Worm (Caenorhabditis elegans) whole organism, late embryonic: ENCODE data around the gene pap-2.

ENCODE experiments used
- C38D4.7 ChIP-seq: fragments of 200-800 bp; sonication (Bioruptor generic); optimal IDR thresholded peaks from 2 replicates; lab custom pipeline; 2018; ENCODE audit warnings: mild to moderate bottlenecking, missing genetic modification characterization, moderate library complexity, missing compliant biosample characterization
- K02D7.2 ChIP-seq: sonication (generic microtip); optimal IDR thresholded peaks from 2 replicates; lab custom pipeline; 2017; ENCODE audit warnings: mild to moderate bottlenecking, missing genetic modification characterization, missing compliant biosample characterization
- K09A11.1 ChIP-seq: sonication (generic microtip); optimal IDR thresholded peaks from 2 replicates; lab custom pipeline; 2017; ENCODE audit warnings: antibody characterized with exemption, mild to moderate bottlenecking, missing genetic modification characterization, missing compliant biosample characterization; ENCODE audit not compliant: insufficient read depth
- Y22D7AL.16 ChIP-seq: sonication (generic microtip); optimal IDR thresholded peaks from 2 replicates; lab custom pipeline; 2016; ENCODE audit warnings: missing genetic modification characterization, missing compliant biosample characterization
- ama-1 ChIP-seq: fragments of 150-350 bp; optimal IDR thresholded peaks from 2 replicates; lab custom pipeline; 2014
- ceh-18 ChIP-seq: sonication (generic microtip); optimal IDR thresholded peaks from 2 replicates; lab custom pipeline; 2016; ENCODE audit warnings: missing genetic modification characterization, missing compliant biosample characterization
- ceh-22 ChIP-seq: sonication (generic microtip); optimal IDR thresholded peaks from 2 replicates; lab custom pipeline; 2017; ENCODE audit warnings: missing biosample characterization, missing genetic modification characterization
- ceh-24 ChIP-seq: sonication (generic microtip); optimal IDR thresholded peaks from 2 replicates; lab custom pipeline; 2016; ENCODE audit warnings: mild to moderate bottlenecking, missing genetic modification characterization, missing compliant biosample characterization
- ceh-30 ChIP-seq: fragments of 150-350 bp; optimal IDR thresholded peaks from 2 replicates; lab custom pipeline; 2014; ENCODE audit warnings: missing biosample characterization, missing genetic modification characterization
- ceh-31 ChIP-seq: sonication (generic microtip); optimal IDR thresholded peaks from 2 replicates; lab custom pipeline; 2016; ENCODE audit warnings: missing genetic modification characterization, missing compliant biosample characterization
- ceh-34 ChIP-seq: sonication (generic microtip); optimal IDR thresholded peaks from 2 replicates; lab custom pipeline; 2016; ENCODE audit warnings: mild to moderate bottlenecking, missing genetic modification characterization, missing compliant biosample characterization
- ceh-48 ChIP-seq: sonication (generic microtip); optimal IDR thresholded peaks from 2 replicates; lab custom pipeline; 2016; ENCODE audit warnings: missing genetic modification characterization, inconsistent platforms, missing compliant biosample characterization
- ceh-9 ChIP-seq: sonication (generic microtip); optimal IDR thresholded peaks from 2 replicates; lab custom pipeline; 2016; ENCODE audit warnings: mild to moderate bottlenecking, missing genetic modification characterization, inconsistent platforms, missing compliant biosample characterization
- elt-2 ChIP-seq: sonication (generic microtip); optimal IDR thresholded peaks from 2 replicates; lab custom pipeline; 2016; ENCODE audit warnings: missing genetic modification reagents, missing genetic modification characterization, missing compliant biosample characterization
- elt-4 ChIP-seq: sonication (generic microtip); optimal IDR thresholded peaks from 2 replicates; lab custom pipeline; 2016; ENCODE audit warnings: missing genetic modification characterization, missing compliant biosample characterization
- ets-4 ChIP-seq: sonication (generic microtip); optimal IDR thresholded peaks from 2 replicates; lab custom pipeline; 2016; ENCODE audit warnings: missing genetic modification characterization, missing compliant biosample characterization
- fax-1 ChIP-seq: sonication (generic microtip); optimal IDR thresholded peaks from 2 replicates; lab custom pipeline; 2016; ENCODE audit warnings: missing genotype, missing genetic modification characterization, missing compliant biosample characterization
- fkh-6 ChIP-seq: sonication (generic microtip); optimal IDR thresholded peaks from 2 replicates; lab custom pipeline; 2016; ENCODE audit warnings: missing genetic modification characterization, missing compliant biosample characterization
- gmeb-2 ChIP-seq: sonication (generic microtip); optimal IDR thresholded peaks from 2 replicates; lab custom pipeline; 2016; ENCODE audit warnings: missing genetic modification characterization, inconsistent platforms, missing compliant biosample characterization
- hlh-30 ChIP-seq: sonication (generic microtip); optimal IDR thresholded peaks from 2 replicates; lab custom pipeline; 2017; ENCODE audit warnings: antibody characterized with exemption, missing genetic modification characterization, missing compliant biosample characterization; ENCODE audit not compliant: insufficient read depth
- madf-2 ChIP-seq: sonication (generic microtip); optimal IDR thresholded peaks from 2 replicates; lab custom pipeline; 2017; ENCODE audit warnings: missing genetic modification characterization, missing compliant biosample characterization
- mec-3 ChIP-seq: sonication (generic microtip); optimal IDR thresholded peaks from 2 replicates; lab custom pipeline; 2016; ENCODE audit warnings: borderline replicate concordance, missing genetic modification characterization, missing compliant biosample characterization
- nfya-1 ChIP-seq: sonication (generic microtip); optimal IDR thresholded peaks from 2 replicates; lab custom pipeline; 2017; ENCODE audit warnings: missing genetic modification characterization, mild to moderate bottlenecking, missing compliant biosample characterization, antibody characterized with exemption, moderate library complexity
- nhr-11 ChIP-seq: fragments of 150-350 bp; optimal IDR thresholded peaks from 2 replicates; lab custom pipeline; 2014; ENCODE audit warnings: missing biosample characterization, missing genetic modification characterization
- odd-2 ChIP-seq: sonication (generic microtip); optimal IDR thresholded peaks from 2 replicates; lab custom pipeline; 2017; ENCODE audit warnings: antibody characterized with exemption, mild to moderate bottlenecking, missing genetic modification characterization, missing compliant biosample characterization
- pqm-1 ChIP-seq: sonication (generic microtip); optimal IDR thresholded peaks from 2 replicates; lab custom pipeline; 2016; ENCODE audit warnings: missing genetic modification characterization, missing compliant biosample characterization
- ref-2 ChIP-seq: sonication (generic microtip); optimal IDR thresholded peaks from 2 replicates; lab custom pipeline; 2016; ENCODE audit warnings: missing genetic modification characterization, missing compliant biosample characterization
- rnt-1 ChIP-seq: sonication (generic microtip); optimal IDR thresholded peaks from 2 replicates; lab custom pipeline; 2016; ENCODE audit warnings: missing genetic modification characterization, missing compliant biosample characterization
- sdc-2 ChIP-seq: sonication (generic microtip); optimal IDR thresholded peaks from 2 replicates; lab custom pipeline; 2016; ENCODE audit warnings: missing genotype, missing genetic modification characterization, missing compliant biosample characterization
- sox-2 ChIP-seq: fragments of 200-800 bp; sonication (Bioruptor generic); IDR thresholded peaks from 2 replicates; pipeline ENCODE4 v1.3.6; 2022; ENCODE audit warnings: missing genetic modification reagents, missing genetic modification characterization, missing compliant biosample characterization
- sox-4 ChIP-seq: sonication (generic microtip); optimal IDR thresholded peaks from 2 replicates; lab custom pipeline; 2017; ENCODE audit warnings: mild to moderate bottlenecking, missing genetic modification characterization, inconsistent platforms, missing compliant biosample characterization
- syd-9 ChIP-seq: sonication (generic microtip); optimal IDR thresholded peaks from 2 replicates; lab custom pipeline; 2016; ENCODE audit warnings: mild to moderate bottlenecking, missing genetic modification characterization, moderate library complexity, missing compliant biosample characterization
- unc-42 ChIP-seq: sonication (generic microtip); optimal IDR thresholded peaks from 2 replicates; lab custom pipeline; 2016; ENCODE audit warnings: missing genotype, missing genetic modification characterization, missing compliant biosample characterization
- unc-55 ChIP-seq: sonication (generic microtip); optimal IDR thresholded peaks from 2 replicates; lab custom pipeline; 2017; ENCODE audit warnings: missing biosample characterization, missing genetic modification reagents, missing genetic modification characterization
- unc-86 ChIP-seq: sonication (generic microtip); optimal IDR thresholded peaks from 2 replicates; lab custom pipeline; 2016; ENCODE audit warnings: missing genetic modification characterization, missing compliant biosample characterization
- zip-5 ChIP-seq: sonication (generic microtip); optimal IDR thresholded peaks from 2 replicates; lab custom pipeline; 2016; ENCODE audit warnings: missing genetic modification characterization, missing compliant biosample characterization

The pap-2 gene

DNA sequence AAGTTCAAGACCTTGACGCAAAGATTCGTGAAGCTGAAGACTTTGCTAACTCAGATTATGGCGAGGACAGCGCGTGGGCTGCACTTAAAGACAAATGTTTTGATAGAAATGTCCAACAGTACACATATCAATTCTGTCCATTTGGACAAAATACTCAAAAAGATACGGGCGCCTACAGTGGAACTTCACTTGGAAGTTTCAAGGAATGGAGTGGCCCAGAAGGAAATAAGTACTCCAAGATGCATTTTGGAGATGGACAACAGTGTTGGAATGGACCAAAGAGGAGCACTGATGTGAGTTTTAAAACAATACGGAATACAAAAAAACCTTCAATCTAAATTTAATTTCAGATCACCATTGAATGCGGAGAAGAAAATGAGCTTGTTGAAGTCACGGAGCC, 16.7 kb upstream of the pap-2 start:
- TF ChIP-seq unc-86 (tag; lab: Kevin White, UChicago) (no peak), ceh-34 (tag; lab: Kevin White, UChicago) (no peak), C38D4.7 (no peak), elt-4 (tag; lab: Kevin White, UChicago) (no peak), nhr-11 (no peak), rnt-1 (no peak), zip-5 (no peak), ceh-22 (tag; lab: Kevin White, UChicago) (no peak), fkh-6 (tag; lab: Kevin White, UChicago) (no peak), ceh-24 (no peak), ceh-30 (tag; lab: Kevin White, UChicago) (no peak)

ce11 chrII:9624110-9624695, 15.0 kb upstream of the pap-2 start, which contains the start of the genes dnj-20 and ZK1307.8:
Gene dnj-20 (minus strand): TSS chrII:9624176.
Gene ZK1307.8 (plus strand): TSS chrII:9624613.
- TF ChIP-seq odd-2 (tag; lab: Kevin White, UChicago) (no peak), ref-2 (tag; lab: Kevin White, UChicago) (no peak), elt-2 (tag; lab: Kevin White, UChicago) (peak; percentile 9), ceh-9 (tag; lab: Kevin White, UChicago) (no peak)

DNA sequence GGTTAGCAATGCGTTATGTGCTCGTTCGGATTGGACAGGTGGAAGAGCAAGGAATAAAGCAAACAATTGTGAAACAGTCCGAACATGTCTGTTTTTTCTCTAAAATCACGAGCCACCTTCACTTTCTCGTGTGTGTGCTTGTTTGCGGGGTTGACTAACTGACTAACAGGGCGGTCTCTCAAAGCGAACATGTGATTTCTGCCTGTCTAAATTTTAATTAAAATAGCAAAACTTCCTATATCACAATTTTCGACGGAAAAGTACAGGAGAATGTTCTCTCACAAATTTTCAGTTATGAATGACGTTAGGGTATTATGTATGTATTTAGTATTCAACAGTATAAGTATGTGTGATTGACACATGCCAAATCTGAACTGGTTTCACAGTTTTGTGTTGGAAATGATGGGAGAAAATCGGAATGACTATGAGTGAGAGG, 12.7 kb upstream of the pap-2 start:
- no peak for TF ChIP-seq ceh-31 (tag; lab: Kevin White, UChicago)
- no peak for TF ChIP-seq nhr-11
- TF ChIP-seq fax-1: no peak
- no peak for TF ChIP-seq madf-2 (tag; lab: Kevin White, UChicago)
- TF ChIP-seq sox-4: no peak
- TF ChIP-seq sdc-2 (tag; lab: Kevin White, UChicago): no peak
- TF ChIP-seq C38D4.7: no peak
- no peak for TF ChIP-seq ceh-48 (tag; lab: Kevin White, UChicago)
- no peak for TF ChIP-seq pqm-1
- no peak for TF ChIP-seq ceh-9 (tag; lab: Kevin White, UChicago)
- TF ChIP-seq unc-42: no peak
- no peak for TF ChIP-seq K09A11.1 (tag; lab: Kevin White, UChicago)
- TF ChIP-seq mec-3 (tag; lab: Kevin White, UChicago): no peak
- no peak for TF ChIP-seq ceh-24
- TF ChIP-seq K02D7.2: no peak
- no peak for TF ChIP-seq Y22D7AL.16 (tag; lab: Kevin White, UChicago)
- TF ChIP-seq ets-4 (tag; lab: Kevin White, UChicago): no peak
- TF ChIP-seq ama-1 (lab: Kevin White, UChicago): no peak
- no peak for TF ChIP-seq ceh-22 (tag; lab: Kevin White, UChicago)
- TF ChIP-seq syd-9 (tag; lab: Kevin White, UChicago): no peak

DNA sequence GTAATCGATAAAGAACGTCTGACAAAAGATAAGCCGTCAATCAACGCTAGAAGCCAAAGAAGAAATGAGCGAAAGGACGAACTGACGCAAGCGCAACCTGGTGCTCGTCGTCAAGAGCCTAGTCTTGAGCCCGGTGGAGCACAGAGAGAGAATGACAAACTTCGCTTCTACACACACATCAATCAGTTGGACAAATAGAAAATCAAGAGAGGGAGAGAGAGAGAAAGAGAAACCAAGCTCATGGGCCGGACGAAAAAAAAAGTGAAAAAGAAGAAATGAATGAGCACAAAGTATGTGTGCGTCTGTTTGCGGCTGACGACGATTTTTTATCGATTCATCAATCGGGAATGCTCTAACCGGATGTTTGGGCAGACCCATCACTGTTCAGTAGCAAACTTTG, 11.9 kb upstream of the pap-2 start:
- TF ChIP-seq sox-2 (GFP tag; lab: Robert Waterston, UW) (no peak), hlh-30 (tag; lab: Kevin White, UChicago) (no peak), ceh-24 (no peak), ceh-18 (tag; lab: Kevin White, UChicago) (peak; percentile 83), unc-55 (GFP tag; lab: Kevin White, UChicago) (peak; percentile 88), ceh-9 (tag; lab: Kevin White, UChicago) (no peak), K02D7.2 (no peak), nfya-1 (tag; lab: Kevin White, UChicago) (peak; percentile 26), Y22D7AL.16 (tag; lab: Kevin White, UChicago) (no peak), rnt-1 (peak; percentile 24), gmeb-2 (tag; lab: Kevin White, UChicago) (no peak)
